Fruit fly (Drosophila melanogaster): ENCODE results near the gene msn.

msn gene

dm6 chr3L:2581343-2581825 is 5.0 kb downstream of the msn start (continued):
- peak in 1 of 2 experiments; percentile 33 for TF ChIP-seq ss (GFP tag; optimal IDR thresholded peaks at IDR 0.05)
- TF ChIP-seq salr (GFP tag; optimal IDR thresholded peaks at IDR 0.05) = peak in 1 of 2 experiments; percentile 8
- TF ChIP-seq CG10631 (GFP tag; optimal IDR thresholded peaks at IDR 0.05) = peak; percentile 59
- TF ChIP-seq eg (GFP tag; IDR thresholded peaks at IDR 0.05) = peak; percentile 94
- TF ChIP-seq Hr38 (GFP tag; optimal IDR thresholded peaks at IDR 0.05) = no peak
- peak; percentile 52 for TF ChIP-seq CG7368 (GFP tag; optimal IDR thresholded peaks at IDR 0.05)
- peak; percentile 96 for TF ChIP-seq CG8119 (GFP tag; IDR thresholded peaks at IDR 0.05)
- TF ChIP-seq Eip78C (GFP tag) = peak; percentile 85
- peak; percentile 73 for TF ChIP-seq esn (GFP tag; optimal IDR thresholded peaks at IDR 0.05)
- peak; percentile 75 for TF ChIP-seq CG3919 (GFP tag; optimal IDR thresholded peaks at IDR 0.05)
- TF ChIP-seq fkh (GFP tag; optimal IDR thresholded peaks at IDR 0.05) = peak; percentile 84
- TF ChIP-seq CG6276 (GFP tag; optimal IDR thresholded peaks at IDR 0.05) = peak; percentile 88
- TF ChIP-seq Hr4 (GFP tag; optimal IDR thresholded peaks at IDR 0.05) = peak; percentile 89
- peak; percentile 86 for TF ChIP-seq topi (GFP tag; optimal IDR thresholded peaks at IDR 0.05)
- peak; percentile 79 for TF ChIP-seq cyc (GFP tag; optimal IDR thresholded peaks at IDR 0.05)
- TF ChIP-seq dac (GFP tag; optimal IDR thresholded peaks at IDR 0.05) = peak; percentile 84
- TF ChIP-seq CG15336 (GFP tag; IDR thresholded peaks at IDR 0.05) = peak; percentile 96
- peak; percentile 72 for TF ChIP-seq Hr39 (GFP tag; optimal IDR thresholded peaks at IDR 0.05)
- TF ChIP-seq CG1621 (tag; optimal IDR thresholded peaks at IDR 0.05) = no peak
- TF ChIP-seq Gug (GFP tag; IDR thresholded peaks at IDR 0.05) = peak; percentile 71
- peak; percentile 56 for TF ChIP-seq vri (GFP tag; optimal IDR thresholded peaks at IDR 0.05)
- peak; percentile 53; the same call in 1 of the 2 replicates for TF ChIP-seq CG11294 (GFP tag; IDR thresholded peaks at IDR 0.05)
- peak; percentile 26 for TF ChIP-seq Eip93F (GFP tag; optimal IDR thresholded peaks at IDR 0.05)
- peak; percentile 24 for TF ChIP-seq Ets21C (GFP tag; optimal IDR thresholded peaks at IDR 0.05)
- TF ChIP-seq CG6854 (GFP tag; optimal IDR thresholded peaks at IDR 0.05) = peak; percentile 13
- TF ChIP-seq pdm3 (GFP tag; optimal IDR thresholded peaks at IDR 0.05) = peak; percentile 70
- TF ChIP-seq spab (GFP tag; optimal IDR thresholded peaks at IDR 0.05) = peak; percentile 17
- peak; percentile 55 for TF ChIP-seq Sox15 (GFP tag; optimal IDR thresholded peaks at IDR 0.05)
- peak; percentile 70 for TF ChIP-seq Ets96B (tag; optimal IDR thresholded peaks at IDR 0.05)
- peak; percentile 56 for TF ChIP-seq Smox (GFP tag; optimal IDR thresholded peaks at IDR 0.05)
- peak; percentile 62 for TF ChIP-seq CG11902 (GFP tag; optimal IDR thresholded peaks at IDR 0.05)
- peak; percentile 63 for TF ChIP-seq CG6792 (GFP tag; optimal IDR thresholded peaks at IDR 0.05)
- peak; percentile 75 for TF ChIP-seq Lpt (GFP tag; optimal IDR thresholded peaks at IDR 0.05)
- TF ChIP-seq CG10669 (GFP tag; optimal IDR thresholded peaks at IDR 0.05) = peak; percentile 67

- no peak for TF ChIP-seq Blimp-1 (GFP tag; optimal IDR thresholded peaks at IDR 0.05)
- TF ChIP-seq CG11294 (GFP tag; IDR thresholded peaks at IDR 0.05) = no peak
- TF ChIP-seq CG31627 (GFP tag; optimal IDR thresholded peaks at IDR 0.05) = no peak
- TF ChIP-seq CG6163 (GFP tag; IDR thresholded peaks at IDR 0.05) = no peak
- peak; percentile 13 for TF ChIP-seq Sox102F (GFP tag; optimal IDR thresholded peaks at IDR 0.05)
- no peak for TF ChIP-seq lz (GFP tag; optimal IDR thresholded peaks at IDR 0.05)
- no peak for TF ChIP-seq fd85E (GFP tag; optimal IDR thresholded peaks at IDR 0.05)
- no peak for TF ChIP-seq CG10669 (GFP tag; optimal IDR thresholded peaks at IDR 0.05)
- TF ChIP-seq CG32006 (GFP tag; optimal IDR thresholded peaks at IDR 0.05) = no peak
- no peak for TF ChIP-seq CG6854 (GFP tag; optimal IDR thresholded peaks at IDR 0.05)
- no peak for TF ChIP-seq acj6 (GFP tag; optimal IDR thresholded peaks at IDR 0.05)
- TF ChIP-seq cyc (GFP tag; optimal IDR thresholded peaks at IDR 0.05) = no peak
- TF ChIP-seq Hr39 (GFP tag; optimal IDR thresholded peaks at IDR 0.05) = no peak
- TF ChIP-seq pdm3 (GFP tag; optimal IDR thresholded peaks at IDR 0.05) = no peak
- TF ChIP-seq salr (GFP tag; optimal IDR thresholded peaks at IDR 0.05) = no peak
- no peak for TF ChIP-seq spab (GFP tag; optimal IDR thresholded peaks at IDR 0.05)
- TF ChIP-seq Eip75B (GFP tag; optimal IDR thresholded peaks at IDR 0.05) = no peak
- no peak for TF ChIP-seq eg (GFP tag; IDR thresholded peaks at IDR 0.05)
- TF ChIP-seq Eip78C (GFP tag) = peak; percentile 21
- no peak for TF ChIP-seq Ets96B (tag; optimal IDR thresholded peaks at IDR 0.05)
- no peak for TF ChIP-seq fd59A (GFP tag; optimal IDR thresholded peaks at IDR 0.05)
- peak; percentile 64 for TF ChIP-seq svp (GFP tag)
These were observed 6.6 kb downstream of the msn start for dm6 chr3L:2579557-2580224.
